Worm (Caenorhabditis elegans) whole organism, L2 larva: Measurements from ENCODE around the gene grsp-3.
A peak's percentile ranks its signal among the peaks of the same experiment; 100 is the strongest.

Source experiments
- R02D3.7 ChIP-seq: fragments of 150-350 bp; optimal IDR thresholded peaks from 2 replicates; lab custom pipeline; 2014; ENCODE audit warnings: missing biosample characterization, missing genetic modification characterization
- ZK546.5 ChIP-seq: sonication (generic microtip); optimal IDR thresholded peaks from 2 replicates; lab custom pipeline; 2017; ENCODE audit warnings: missing biosample characterization, missing genetic modification characterization
- ama-1 ChIP-seq: fragments of 150-350 bp; optimal IDR thresholded peaks from 2 replicates; lab custom pipeline; 2018; ENCODE audit warnings: inconsistent platforms
- blmp-1 ChIP-seq: sonication (generic microtip); optimal IDR thresholded peaks from 2 replicates; lab custom pipeline; 2017; ENCODE audit warnings: missing genetic modification characterization, mild to moderate bottlenecking, missing compliant biosample characterization, antibody characterized with exemption, moderate library complexity; ENCODE audit not compliant: insufficient read depth
- ceh-82 ChIP-seq: fragments of 150-350 bp; optimal IDR thresholded peaks from 2 replicates; lab custom pipeline; 2014; ENCODE audit warnings: missing biosample characterization, missing genetic modification characterization
- egl-27 ChIP-seq: sonication (generic microtip); optimal IDR thresholded peaks from 3 replicates; lab custom pipeline; 2017; ENCODE audit warnings: missing biosample characterization, missing genetic modification reagents, missing genetic modification characterization
- nhr-23 ChIP-seq: fragments of 150-350 bp; optimal IDR thresholded peaks from 2 replicates; lab custom pipeline; 2014; ENCODE audit warnings: missing biosample characterization, missing genetic modification reagents, missing genetic modification characterization
- nhr-6 ChIP-seq: fragments of 150-350 bp; optimal IDR thresholded peaks from 2 replicates; lab custom pipeline; 2014; ENCODE audit warnings: missing biosample characterization, missing genetic modification characterization
- peb-1 ChIP-seq: fragments of 150-350 bp; optimal IDR thresholded peaks from 2 replicates; lab custom pipeline; 2014; ENCODE audit warnings: missing biosample characterization, missing genetic modification characterization
- skn-1 ChIP-seq: sonication (generic microtip); optimal IDR thresholded peaks from 2 replicates; lab custom pipeline; 2017; ENCODE audit warnings: missing biosample characterization, missing genetic modification characterization
- unc-62 ChIP-seq: fragments of 150-350 bp; optimal IDR thresholded peaks from 2 replicates; lab custom pipeline; 2014; ENCODE audit warnings: missing biosample characterization, missing genetic modification reagents, missing genetic modification characterization
- ztf-11 ChIP-seq: sonication (generic microtip); optimal IDR thresholded peaks from 2 replicates; lab custom pipeline; 2017; ENCODE audit warnings: missing biosample characterization, missing genetic modification characterization

DNA sequence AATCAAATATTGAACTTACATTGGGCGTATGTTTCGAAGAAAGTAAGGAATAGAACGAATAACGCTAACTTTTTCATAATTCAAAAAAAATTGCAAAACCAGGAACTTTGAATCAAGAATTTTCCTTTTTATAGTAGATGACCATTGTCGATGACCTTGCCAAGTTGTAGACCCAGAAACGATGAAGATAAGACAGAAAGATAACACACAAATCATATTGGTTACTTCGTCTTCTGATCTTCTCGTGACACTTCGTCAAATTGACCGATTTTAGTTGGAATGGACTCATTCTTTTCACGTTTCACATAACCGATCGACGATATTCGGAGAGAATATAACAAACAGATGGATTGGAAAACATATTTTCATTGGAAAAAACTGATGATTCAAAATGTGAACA is at the start of gene grsp-3:
- TF ChIP-seq egl-27 (tag; lab: Kevin White, UChicago) (no peak), skn-1 (tag; lab: Kevin White, UChicago) (no peak), nhr-23 (tag; lab: Kevin White, UChicago) (no peak), R02D3.7 (no peak), nhr-6 (tag; lab: Kevin White, UChicago) (no peak), ztf-11 (tag; lab: Kevin White, UChicago) (no peak), peb-1 (tag; lab: Kevin White, UChicago) (no peak), ZK546.5 (tag; lab: Kevin White, UChicago) (no peak), blmp-1 (peak; percentile 43), ceh-82 (tag; lab: Kevin White, UChicago) (no peak), ama-1 (lab: Kevin White, UChicago) (no peak), unc-62 (GFP tag; lab: Kevin White, UChicago) (no peak)
